Worm (Caenorhabditis elegans) whole organism, L4 larva: ENCODE measurements around the gene ztf-1.

Experiments used
- F37D6.2 ChIP-seq: sonication (generic microtip); optimal IDR thresholded peaks from 2 replicates; lab custom pipeline; 2016; ENCODE audit warnings: mild to moderate bottlenecking, missing genetic modification characterization, missing compliant biosample characterization
- F49E8.2 ChIP-seq: sonication (generic microtip); optimal IDR thresholded peaks from 2 replicates; lab custom pipeline; 2016; ENCODE audit warnings: missing compliant biosample characterization, mild to moderate bottlenecking, missing genetic modification characterization, borderline replicate concordance
- R02D3.7 ChIP-seq: fragments of 150-350 bp; sonication (generic microtip); optimal IDR thresholded peaks from 3 replicates; lab custom pipeline; 2014; ENCODE audit warnings: missing biosample characterization, missing genetic modification characterization
- Y48G9A.11 ChIP-seq: fragments of 200-800 bp; sonication (Bioruptor generic); IDR thresholded peaks from 2 replicates; pipeline ENCODE4 v1.3.6; 2022; ENCODE audit warnings: missing genetic modification reagents, missing genetic modification characterization, missing compliant biosample characterization
- Y5F2A.4 ChIP-seq: fragments of 200-800 bp; sonication (Bioruptor generic); optimal IDR thresholded peaks from 2 replicates; lab custom pipeline; 2018; ENCODE audit warnings: mild to moderate bottlenecking, missing genetic modification characterization, missing compliant biosample characterization
- ZK337.2 ChIP-seq: fragments of 200-800 bp; sonication (Bioruptor generic); IDR thresholded peaks from 2 replicates; pipeline ENCODE4 v1.3.6; 2022; ENCODE audit warnings: missing genetic modification reagents, missing genetic modification characterization, missing compliant biosample characterization
- ZK546.5 ChIP-seq, 2 experiments: sonication (generic microtip); optimal IDR thresholded peaks; 2 replicates each; lab custom pipeline; 2017; ENCODE audit warnings: missing biosample characterization in 2 of 2, missing genetic modification characterization in 2 of 2
- attf-4 ChIP-seq: sonication (generic microtip); optimal IDR thresholded peaks from 3 replicates; lab custom pipeline; 2017; ENCODE audit warnings: missing biosample characterization, missing genetic modification characterization
- ceh-28 ChIP-seq: fragments of 150-350 bp; optimal IDR thresholded peaks from 2 replicates; lab custom pipeline; 2014; ENCODE audit warnings: missing biosample characterization, missing genetic modification reagents, missing genetic modification characterization
- ceh-82 ChIP-seq: sonication (generic microtip); optimal IDR thresholded peaks from 2 replicates; lab custom pipeline; 2017; ENCODE audit warnings: missing biosample characterization, missing genetic modification characterization
- cey-2 ChIP-seq: sonication (generic microtip); optimal IDR thresholded peaks from 3 replicates; lab custom pipeline; 2017; ENCODE audit warnings: missing genetic modification characterization, mild to moderate bottlenecking, missing compliant biosample characterization, antibody characterized with exemption, borderline replicate concordance; ENCODE audit not compliant: insufficient read depth
- daf-19 ChIP-seq: fragments of 200-800 bp; sonication (Bioruptor generic); conservative IDR thresholded peaks from 2 replicates; pipeline ENCODE4 v1.3.6; 2022; ENCODE audit warnings: missing genetic modification characterization, missing compliant biosample characterization
- daf-8 ChIP-seq: fragments of 200-800 bp; sonication (Bioruptor generic); IDR thresholded peaks from 2 replicates; pipeline ENCODE4 v1.3.6; 2022; ENCODE audit warnings: missing genetic modification characterization, missing compliant biosample characterization
- dmd-6 ChIP-seq: fragments of 200-800 bp; sonication (Bioruptor generic); IDR thresholded peaks from 2 replicates; pipeline ENCODE4 v1.3.6; 2022; ENCODE audit warnings: missing genetic modification reagents, missing genetic modification characterization, missing compliant biosample characterization
- dmd-8 ChIP-seq: fragments of 200-800 bp; sonication (Bioruptor generic); IDR thresholded peaks from 2 replicates; pipeline ENCODE4 v1.3.6; 2022; ENCODE audit warnings: missing genetic modification characterization, missing compliant biosample characterization
- dmd-9 ChIP-seq: fragments of 200-800 bp; sonication (Bioruptor generic); IDR thresholded peaks from 2 replicates; pipeline ENCODE4 v1.3.6; 2022; ENCODE audit warnings: missing genetic modification reagents, missing genetic modification characterization, missing compliant biosample characterization
- dpl-1 ChIP-seq: fragments of 150-350 bp; optimal IDR thresholded peaks from 2 replicates; lab custom pipeline; 2014; ENCODE audit warnings: missing biosample characterization, missing genetic modification reagents, missing genetic modification characterization
- duxl-1 ChIP-seq: sonication (generic microtip); optimal IDR thresholded peaks from 2 replicates; lab custom pipeline; 2016; ENCODE audit warnings: mild to moderate bottlenecking, missing genetic modification characterization, moderate library complexity, missing compliant biosample characterization; ENCODE audit not compliant: poor library complexity
- fkh-10 ChIP-seq: fragments of 150-350 bp; optimal IDR thresholded peaks from 2 replicates; lab custom pipeline; 2014; ENCODE audit warnings: missing biosample characterization, missing genetic modification reagents, missing genetic modification characterization
- fos-1 ChIP-seq: fragments of 150-350 bp; optimal IDR thresholded peaks from 2 replicates; lab custom pipeline; 2014; ENCODE audit warnings: missing biosample characterization, missing genetic modification characterization
- hlh-11 ChIP-seq: fragments of 200-800 bp; sonication (Bioruptor generic); optimal IDR thresholded peaks from 2 replicates; lab custom pipeline; 2018; ENCODE audit warnings: mild to moderate bottlenecking, missing genetic modification characterization, missing compliant biosample characterization
- hlh-30 ChIP-seq: sonication (generic microtip); optimal IDR thresholded peaks from 2 replicates; lab custom pipeline; 2017; ENCODE audit warnings: antibody characterized with exemption, mild to moderate bottlenecking, missing genetic modification characterization, missing compliant biosample characterization; ENCODE audit not compliant: insufficient read depth
- jun-1 ChIP-seq: fragments of 150-350 bp; optimal IDR thresholded peaks from 2 replicates; lab custom pipeline; 2014; ENCODE audit warnings: missing biosample characterization, missing genetic modification reagents, missing genetic modification characterization
- lin-1 ChIP-seq: fragments of 200-800 bp; sonication (Bioruptor generic); IDR thresholded peaks from 2 replicates; pipeline ENCODE4 v1.3.6; 2022; ENCODE audit warnings: missing genetic modification reagents, missing genetic modification characterization, missing compliant biosample characterization
- lin-39 ChIP-seq: fragments of 150-350 bp; optimal IDR thresholded peaks from 2 replicates; lab custom pipeline; 2014; ENCODE audit warnings: missing biosample characterization, missing genetic modification reagents, missing genetic modification characterization
- lsy-2 ChIP-seq, 2 experiments: fragments of 150-350 bp in 1 of 2; sonication (generic microtip) in 1 of 2; optimal IDR thresholded peaks; 2 replicates each; lab custom pipeline; 2014 to 2017; ENCODE audit warnings: missing biosample characterization in 2 of 2, missing genetic modification characterization in 2 of 2
- mxl-2 ChIP-seq: fragments of 200-800 bp; sonication (Bioruptor generic); conservative IDR thresholded peaks from 2 replicates; pipeline ENCODE4 v1.3.6; 2022; ENCODE audit warnings: missing genetic modification reagents, missing genetic modification characterization, missing compliant biosample characterization
- mxl-3 ChIP-seq: fragments of 200-800 bp; sonication (Bioruptor generic); optimal IDR thresholded peaks from 2 replicates; lab custom pipeline; 2018; ENCODE audit warnings: mild to moderate bottlenecking, missing genetic modification characterization, missing compliant biosample characterization
- nhr-237 ChIP-seq: sonication (generic microtip); optimal IDR thresholded peaks from 2 replicates; lab custom pipeline; 2017; ENCODE audit warnings: missing biosample characterization, missing genetic modification characterization
- nhr-25 ChIP-seq: sonication (generic microtip); optimal IDR thresholded peaks from 2 replicates; lab custom pipeline; 2017; ENCODE audit warnings: missing genetic modification characterization, mild to moderate bottlenecking, missing compliant biosample characterization, antibody characterized with exemption, moderate library complexity, borderline replicate concordance; ENCODE audit not compliant: insufficient read depth
- nhr-28 ChIP-seq: fragments of 150-350 bp; optimal IDR thresholded peaks from 2 replicates; lab custom pipeline; 2014; ENCODE audit warnings: missing biosample characterization, missing genetic modification characterization
- nhr-41 ChIP-seq: fragments of 200-800 bp; sonication (Bioruptor generic); IDR thresholded peaks from 2 replicates; pipeline ENCODE4 v1.3.6; 2022; ENCODE audit warnings: missing genetic modification reagents, missing genetic modification characterization, missing compliant biosample characterization
- nhr-42 ChIP-seq: fragments of 200-800 bp; sonication (Bioruptor generic); IDR thresholded peaks from 2 replicates; pipeline ENCODE4 v1.3.6; 2022; ENCODE audit warnings: missing genetic modification characterization, missing compliant biosample characterization
- nhr-48 ChIP-seq: sonication (generic microtip); optimal IDR thresholded peaks from 2 replicates; lab custom pipeline; 2016; ENCODE audit warnings: mild to moderate bottlenecking, missing genetic modification characterization, missing compliant biosample characterization
- nhr-76 ChIP-seq: fragments of 150-350 bp; optimal IDR thresholded peaks from 2 replicates; lab custom pipeline; 2014; ENCODE audit warnings: missing biosample characterization, missing genetic modification characterization
- nhr-77 ChIP-seq: fragments of 150-350 bp; optimal IDR thresholded peaks from 2 replicates; lab custom pipeline; 2014; ENCODE audit warnings: missing biosample characterization, missing genetic modification characterization
- sdz-12 ChIP-seq: fragments of 200-800 bp; sonication (Bioruptor generic); optimal IDR thresholded peaks from 2 replicates; lab custom pipeline; 2018; ENCODE audit warnings: mild to moderate bottlenecking, missing genetic modification characterization, missing compliant biosample characterization
- set-16 ChIP-seq: fragments of 200-800 bp; sonication (Bioruptor generic); IDR thresholded peaks from 2 replicates; pipeline ENCODE4 v1.3.6; 2022; ENCODE audit warnings: missing genetic modification reagents, missing genetic modification characterization, missing compliant biosample characterization
- skn-1 ChIP-seq: fragments of 150-350 bp; optimal IDR thresholded peaks from 2 replicates; lab custom pipeline; 2014; ENCODE audit warnings: missing biosample characterization, missing genetic modification characterization
- snpc-4 ChIP-seq: fragments of 150-350 bp; optimal IDR thresholded peaks from 2 replicates; lab custom pipeline; 2014; ENCODE audit warnings: missing biosample characterization, missing genetic modification characterization
- spr-1 ChIP-seq: sonication (generic microtip); optimal IDR thresholded peaks from 2 replicates; lab custom pipeline; 2016; ENCODE audit warnings: mild to moderate bottlenecking, missing genetic modification characterization, missing compliant biosample characterization
- spr-3 ChIP-seq: fragments of 200-800 bp; sonication (Bioruptor generic); optimal IDR thresholded peaks from 2 replicates; lab custom pipeline; 2018; ENCODE audit warnings: mild to moderate bottlenecking, missing genetic modification characterization, missing compliant biosample characterization
- tag-97 ChIP-seq: fragments of 200-800 bp; sonication (Bioruptor generic); IDR thresholded peaks from 2 replicates; pipeline ENCODE4 v1.3.6; 2022; ENCODE audit warnings: missing genetic modification characterization, missing compliant biosample characterization
- unc-39 ChIP-seq: sonication (generic microtip); optimal IDR thresholded peaks from 2 replicates; lab custom pipeline; 2017; ENCODE audit warnings: missing biosample characterization, missing genetic modification characterization
- zag-1 ChIP-seq: fragments of 150-350 bp; optimal IDR thresholded peaks from 2 replicates; lab custom pipeline; 2014; ENCODE audit warnings: missing biosample characterization, missing genetic modification characterization
- zfp-2 ChIP-seq: sonication (generic microtip); optimal IDR thresholded peaks from 2 replicates; lab custom pipeline; 2016; ENCODE audit warnings: mild to moderate bottlenecking, missing genetic modification characterization, missing compliant biosample characterization
- zip-11 ChIP-seq: fragments of 200-800 bp; sonication (Bioruptor generic); IDR thresholded peaks from 2 replicates; pipeline ENCODE4 v1.3.6; 2022; ENCODE audit warnings: missing genetic modification characterization, missing compliant biosample characterization

ztf-1 gene

DNA sequence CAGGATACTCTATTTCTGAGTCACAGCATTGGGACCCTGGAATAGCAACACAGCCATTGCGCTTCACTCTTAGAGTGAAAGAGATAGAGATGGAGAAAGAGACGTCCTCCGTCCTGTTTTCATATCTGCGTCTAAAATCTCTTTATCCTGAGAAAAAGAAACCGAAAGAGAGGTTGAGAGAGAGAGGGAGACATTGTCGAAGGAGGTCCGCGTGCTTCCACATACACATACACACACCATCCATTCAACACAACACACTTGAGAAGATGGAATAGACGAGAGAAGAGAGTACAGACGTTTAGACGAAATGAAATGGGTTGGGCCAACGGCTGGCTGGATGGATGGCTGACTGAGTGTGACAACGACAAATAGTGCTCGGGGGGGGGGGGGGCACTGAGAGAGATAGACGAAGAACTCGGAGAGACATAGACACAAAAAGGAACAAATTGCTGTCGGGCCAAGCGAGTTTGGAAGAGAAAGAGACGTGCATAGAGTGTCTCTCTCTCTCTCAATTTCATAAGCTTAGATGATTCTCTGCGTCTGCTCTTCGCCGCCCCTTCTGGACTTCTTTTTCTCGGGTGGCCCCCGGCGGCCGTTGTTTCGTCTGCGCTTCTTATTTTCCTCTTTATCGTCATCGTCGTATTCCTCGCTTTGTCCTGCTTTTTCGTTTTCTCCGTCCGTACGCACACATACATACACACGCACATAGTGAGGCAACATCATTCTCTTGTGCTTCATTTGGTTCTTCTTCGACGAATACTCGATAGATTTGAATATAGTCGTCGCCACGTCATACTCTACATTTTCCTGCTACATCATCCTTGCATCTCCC, 8.0 kb upstream of the ztf-1 start, which contains the start of gene F54F2.6 (continued):
- TF ChIP-seq spr-1 (tag; lab: Kevin White, UChicago) (no peak), fos-1 (tag; lab: Kevin White, UChicago) (no peak), duxl-1 (tag; lab: Kevin White, UChicago) (no peak)

DNA sequence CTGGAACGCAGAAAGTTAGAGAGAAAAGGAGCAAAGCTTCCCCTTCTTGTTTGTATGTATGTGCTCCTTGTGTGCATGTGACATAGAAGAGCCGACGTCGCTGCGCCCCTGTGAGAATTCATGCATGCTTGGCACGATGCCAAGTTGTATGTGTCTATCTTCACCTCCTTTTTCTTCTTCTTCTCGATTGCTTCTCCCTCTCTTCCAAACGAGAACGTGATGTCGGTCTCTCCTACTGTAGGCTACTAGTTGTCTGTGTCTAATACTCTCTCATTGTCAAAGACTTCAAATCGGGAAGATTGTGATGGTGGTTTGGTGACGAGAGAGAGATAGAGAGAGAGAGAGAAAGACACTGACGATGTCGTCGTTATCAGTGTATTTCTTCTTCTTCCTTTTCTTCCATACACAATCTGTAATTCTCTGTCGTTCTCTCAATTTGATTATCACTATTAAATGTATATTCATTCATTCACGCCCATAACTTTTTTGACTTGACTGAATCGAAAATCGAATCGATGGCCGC, 5.1 kb upstream of the ztf-1 start:
- TF ChIP-seq nhr-42 (GFP tag; lab: Robert Waterston, UW) (no peak), lin-1 (peak; percentile 70), F37D6.2 (peak; percentile 80), unc-39 (tag; lab: Kevin White, UChicago) (no peak), tag-97 (GFP tag; lab: Robert Waterston, UW) (no peak), nhr-25 (tag; lab: Kevin White, UChicago) (peak; percentile 8), Y48G9A.11 (GFP tag; lab: Robert Waterston, UW) (no peak), zip-11 (GFP tag; lab: Robert Waterston, UW) (no peak), spr-1 (tag; lab: Kevin White, UChicago) (peak; percentile 64), skn-1 (tag; lab: Kevin White, UChicago) (no peak), R02D3.7 (tag; lab: Kevin White, UChicago) (no peak), hlh-30 (tag; lab: Kevin White, UChicago) (peak; percentile 96), zfp-2 (peak; percentile 57), snpc-4 (no peak), Y5F2A.4 (GFP tag; lab: Kevin White, UChicago) (no peak), nhr-77 (tag; lab: Kevin White, UChicago) (peak; percentile 93), zag-1 (tag; lab: Kevin White, UChicago) (no peak), lin-39 (tag; lab: Kevin White, UChicago) (no peak), jun-1 (tag; lab: Kevin White, UChicago) (peak; percentile 82), ZK337.2 (0 out of 2 replicates have a peak, but pooled peaks have one; percentile 41), mxl-3 (GFP tag; lab: Kevin White, UChicago) (peak; percentile 93), ceh-82 (tag; lab: Kevin White, UChicago) (no peak), spr-3 (GFP tag; lab: Kevin White, UChicago) (peak; percentile 21), set-16 (GFP tag; lab: Robert Waterston, UW) (peak; percentile 58), daf-19 (GFP tag; lab: Robert Waterston, UW) (peak; percentile 62; the same call in 1 of the 2 replicates), nhr-237 (no peak), nhr-48 (peak; percentile 93), fkh-10 (GFP tag; lab: Kevin White, UChicago) (peak; percentile 86), dpl-1 (GFP tag; lab: Kevin White, UChicago) (peak; percentile 58), nhr-41 (peak; percentile 54; the same call in 1 of the 2 replicates), sdz-12 (GFP tag; lab: Kevin White, UChicago) (no peak), hlh-11 (tag; lab: Kevin White, UChicago) (peak; percentile 99), attf-4 (tag; lab: Kevin White, UChicago) (peak; percentile 19), dmd-8 (GFP tag; lab: Robert Waterston, UW) (no peak), cey-2 (peak; percentile 53), dmd-6 (GFP tag; lab: Robert Waterston, UW) (peak; percentile 96), daf-8 (GFP tag; lab: Robert Waterston, UW) (no peak), ZK546.5 (tag; optimal IDR thresholded peaks at IDR 0.05; lab: Kevin White, UChicago) (peak in 1 of 2 experiments; percentile 21), mxl-2 (GFP tag; lab: Robert Waterston, UW) (no peak), F49E8.2 (tag; lab: Kevin White, UChicago) (no peak), lsy-2 (tag; optimal IDR thresholded peaks at IDR 0.05; lab: Kevin White, UChicago) (peak; percentile 90 to 94), nhr-76 (tag; lab: Kevin White, UChicago) (no peak), ceh-28 (tag; lab: Kevin White, UChicago) (no peak), dmd-9 (GFP tag; lab: Robert Waterston, UW) (no peak), nhr-28 (tag; lab: Kevin White, UChicago) (peak; percentile 99)
